Fruit fly (Drosophila melanogaster): ENCODE data around the gene CG34448.

Gene CG34448

dm6 chr2L:2433494-2434054 is 15.8 kb upstream of the CG34448 start (continued):
- peak; percentile 91 for TF ChIP-seq HLH3B (GFP tag; IDR thresholded peaks at IDR 0.05)
- TF ChIP-seq CG12236 (GFP tag; optimal IDR thresholded peaks at IDR 0.05), result peak; percentile 72
- peak; percentile 53; the same call in 1 of the 2 replicates for TF ChIP-seq rib (GFP tag; IDR thresholded peaks at IDR 0.05)
- TF ChIP-seq ERR (GFP tag; optimal IDR thresholded peaks at IDR 0.05), result peak; percentile 45
- no peak for TF ChIP-seq CG6791 (GFP tag; IDR thresholded peaks at IDR 0.05; ENCODE audit: partially characterized antibody)
- peak; percentile 61 for TF ChIP-seq Max (GFP tag; optimal IDR thresholded peaks at IDR 0.05)
- TF ChIP-seq HmgZ (tag; optimal IDR thresholded peaks at IDR 0.05), result peak; percentile 55
- peak; percentile 36 for TF ChIP-seq CG30020 (tag; optimal IDR thresholded peaks at IDR 0.05)
- no peak for TF ChIP-seq Opbp (GFP tag; IDR thresholded peaks at IDR 0.05; ENCODE audit: partially characterized antibody)
- TF ChIP-seq p53 (GFP tag; optimal IDR thresholded peaks at IDR 0.05), result peak; percentile 63
- peak; percentile 76 for TF ChIP-seq CG1024 (GFP tag; IDR thresholded peaks at IDR 0.05)
- TF ChIP-seq emc (GFP tag; optimal IDR thresholded peaks at IDR 0.05), result no peak
- peak; percentile 58 for TF ChIP-seq Lim3 (GFP tag; IDR thresholded peaks at IDR 0.05)
- no peak for TF ChIP-seq vfl (GFP tag; optimal IDR thresholded peaks at IDR 0.05)
- peak; percentile 53; the same call in 1 of the 2 replicates for TF ChIP-seq CG10321 (GFP tag; IDR thresholded peaks at IDR 0.05)
- TF ChIP-seq sisA (GFP tag; IDR thresholded peaks at IDR 0.05), result peak; percentile 92
- peak; percentile 39 for TF ChIP-seq CG32532 (GFP tag; IDR thresholded peaks at IDR 0.05)
- peak; percentile 79 for TF ChIP-seq CG33213 (GFP tag; optimal IDR thresholded peaks at IDR 0.05)
- TF ChIP-seq CG8281 (tag; optimal IDR thresholded peaks at IDR 0.05), result peak; percentile 48
- peak; percentile 75 for TF ChIP-seq CG8089 (GFP tag; optimal IDR thresholded peaks at IDR 0.05)
- no peak for TF ChIP-seq gsb (GFP tag; IDR thresholded peaks at IDR 0.05)
- TF ChIP-seq lilli (GFP tag; optimal IDR thresholded peaks at IDR 0.05), result peak; percentile 73
- peak; percentile 75 for TF ChIP-seq NC2β (GFP tag; optimal IDR thresholded peaks at IDR 0.05)
- TF ChIP-seq oc (tag; optimal IDR thresholded peaks at IDR 0.05), result peak; percentile 83
- peak; percentile 68 for TF ChIP-seq Dek (tag; optimal IDR thresholded peaks at IDR 0.05)
- peak; percentile 62 for TF ChIP-seq CG13123 (GFP tag; optimal IDR thresholded peaks at IDR 0.05)
- TF ChIP-seq wor (GFP tag; IDR thresholded peaks at IDR 0.05), result peak; percentile 83
- TF ChIP-seq abd-A (tag; optimal IDR thresholded peaks at IDR 0.05), result no peak
- TF ChIP-seq CG18011 (GFP tag; optimal IDR thresholded peaks at IDR 0.05), result peak; percentile 26
- TF ChIP-seq wek (GFP tag; optimal IDR thresholded peaks at IDR 0.05), result peak; percentile 63
- no peak for TF ChIP-seq vnd (GFP tag; IDR thresholded peaks at IDR 0.05; ENCODE audit: partially characterized antibody)
- no peak for TF ChIP-seq fd102C (GFP tag; optimal IDR thresholded peaks at IDR 0.05)
- peak; percentile 59 for TF ChIP-seq cato (GFP tag; optimal IDR thresholded peaks at IDR 0.05; ENCODE audit: borderline replicate concordance)
- peak; percentile 63 for TF ChIP-seq CG12299 (tag; optimal IDR thresholded peaks at IDR 0.05)
- peak; percentile 90 for TF ChIP-seq CG15269 (tag; optimal IDR thresholded peaks at IDR 0.05)
- peak; percentile 52; the same call in 1 of the 3 replicates for TF ChIP-seq Dbx (GFP tag; IDR thresholded peaks at IDR 0.05)
- TF ChIP-seq Mad (GFP tag; optimal IDR thresholded peaks at IDR 0.05), result peak; percentile 71
- peak; percentile 87 for TF ChIP-seq az2 (GFP tag; optimal IDR thresholded peaks at IDR 0.05)
- peak; percentile 54 for TF ChIP-seq CG17912 (GFP tag; optimal IDR thresholded peaks at IDR 0.05)
- TF ChIP-seq CG18619 (GFP tag; optimal IDR thresholded peaks at IDR 0.05), result peak; percentile 62
- TF ChIP-seq gem (tag; optimal IDR thresholded peaks at IDR 0.05), result peak; percentile 91
- TF ChIP-seq ttk (GFP tag; IDR thresholded peaks at IDR 0.05), result peak; percentile 89
- TF ChIP-seq Bteb2 (GFP tag; optimal IDR thresholded peaks at IDR 0.05), result peak; percentile 59
- TF ChIP-seq Ets97D (GFP tag; optimal IDR thresholded peaks at IDR 0.05), result peak; percentile 48
- no peak for TF ChIP-seq Taf1 (GFP tag; IDR thresholded peaks at IDR 0.05)
- no peak for TF ChIP-seq hkb (optimal IDR thresholded peaks at IDR 0.05)
- TF ChIP-seq hkb (GFP tag; IDR thresholded peaks at IDR 0.05), result peak; percentile 91
- TF ChIP-seq Atf3 (GFP tag; optimal IDR thresholded peaks at IDR 0.05), result peak; percentile 78
